Worm (Caenorhabditis elegans) whole organism, L1 larva: ENCODE results near the gene mtss-1.

Source experiments
- C04F5.9 ChIP-seq: sonication (generic microtip); optimal IDR thresholded peaks from 2 replicates; lab custom pipeline; 2016; ENCODE audit warnings: missing genetic modification characterization, missing compliant biosample characterization
- aha-1 ChIP-seq: fragments of 150-350 bp; optimal IDR thresholded peaks from 2 replicates; lab custom pipeline; 2014; ENCODE audit warnings: missing biosample characterization, missing genetic modification characterization
- alr-1 ChIP-seq: fragments of 200-800 bp; sonication (Bioruptor generic); optimal IDR thresholded peaks from 2 replicates; lab custom pipeline; 2018; ENCODE audit warnings: borderline replicate concordance, mild to moderate bottlenecking, missing genetic modification characterization, missing compliant biosample characterization
- ama-1 ChIP-seq: fragments of 150-350 bp; optimal IDR thresholded peaks from 2 replicates; lab custom pipeline; 2014
- blmp-1 ChIP-seq: fragments of 150-350 bp; optimal IDR thresholded peaks from 2 replicates; lab custom pipeline; 2014; ENCODE audit warnings: missing biosample characterization, missing genetic modification characterization
- ceh-63 ChIP-seq: fragments of 200-800 bp; sonication (Bioruptor generic); optimal IDR thresholded peaks from 2 replicates; lab custom pipeline; 2018; ENCODE audit warnings: mild to moderate bottlenecking, missing genetic modification characterization, missing compliant biosample characterization
- ceh-8 ChIP-seq: fragments of 200-800 bp; sonication (Bioruptor generic); optimal IDR thresholded peaks from 2 replicates; lab custom pipeline; 2018; ENCODE audit warnings: mild to moderate bottlenecking, missing genetic modification characterization, moderate library complexity, missing compliant biosample characterization
- ceh-82 ChIP-seq, 3 experiments: fragments of 150-350 bp in 1 of 3; sonication (generic microtip) in 2 of 3; optimal IDR thresholded peaks; 2 replicates each; lab custom pipeline; 2014 to 2017; ENCODE audit warnings: missing biosample characterization in 3 of 3, missing genetic modification characterization in 3 of 3
- ceh-88 ChIP-seq: fragments of 200-800 bp; sonication (Bioruptor generic); IDR thresholded peaks from 2 replicates; pipeline ENCODE4 v1.3.6; 2022; ENCODE audit warnings: missing genetic modification characterization, missing compliant biosample characterization
- ceh-90 ChIP-seq: sonication (generic microtip); optimal IDR thresholded peaks from 2 replicates; lab custom pipeline; 2016; ENCODE audit warnings: missing genetic modification characterization, missing compliant biosample characterization
- ces-1 ChIP-seq: fragments of 150-350 bp; optimal IDR thresholded peaks from 2 replicates; lab custom pipeline; 2014; ENCODE audit warnings: missing biosample characterization, missing genetic modification reagents, missing genetic modification characterization
- dpl-1 ChIP-seq, 3 experiments: fragments of 150-350 bp in 2 of 3; sonication (generic microtip) in 1 of 3; optimal IDR thresholded peaks; 2 replicates each; lab custom pipeline; 2014 to 2017; ENCODE audit warnings: missing biosample characterization in 3 of 3, missing genetic modification characterization in 3 of 3, missing genetic modification reagents in 3 of 3
- dsc-1 ChIP-seq: sonication (generic microtip); optimal IDR thresholded peaks from 2 replicates; lab custom pipeline; 2016; ENCODE audit warnings: mild to moderate bottlenecking, missing genetic modification characterization, missing compliant biosample characterization
- egl-13 ChIP-seq: sonication (generic microtip); optimal IDR thresholded peaks from 2 replicates; lab custom pipeline; 2016; ENCODE audit warnings: missing genotype, missing genetic modification reagents, missing genetic modification characterization, missing compliant biosample characterization
- egl-27 ChIP-seq, 2 experiments: fragments of 150-350 bp in 1 of 2; sonication (generic microtip); optimal IDR thresholded peaks; 3 replicates each; lab custom pipeline; 2017 to 2018; ENCODE audit warnings: missing biosample characterization in 2 of 2, missing genetic modification characterization in 2 of 2, missing genetic modification reagents in 2 of 2
- elt-3 ChIP-seq, 6 experiments: fragments of 150-350 bp in 1 of 6; sonication (generic microtip); optimal IDR thresholded peaks; 2 replicates each; lab custom pipeline; 2017 to 2018; ENCODE audit warnings: missing biosample characterization in 6 of 6, missing genetic modification characterization in 6 of 6, inconsistent platforms in 1 of 6
- ets-5 ChIP-seq: fragments of 200-800 bp; sonication (Bioruptor generic); IDR thresholded peaks from 2 replicates; pipeline ENCODE4 v1.3.6; 2022; ENCODE audit warnings: missing genetic modification characterization, missing compliant biosample characterization
- fkh-10 ChIP-seq: sonication (generic microtip); optimal IDR thresholded peaks from 2 replicates; lab custom pipeline; 2017; ENCODE audit warnings: missing biosample characterization, missing genetic modification reagents, missing genetic modification characterization
- fkh-4 ChIP-seq: sonication (generic microtip); optimal IDR thresholded peaks from 2 replicates; lab custom pipeline; 2016; ENCODE audit warnings: missing compliant biosample characterization, missing genetic modification characterization, borderline replicate concordance
- fkh-8 ChIP-seq: sonication (generic microtip); optimal IDR thresholded peaks from 2 replicates; lab custom pipeline; 2016; ENCODE audit warnings: mild to moderate bottlenecking, missing genetic modification characterization, missing compliant biosample characterization
- hlh-4 ChIP-seq: sonication (generic microtip); optimal IDR thresholded peaks from 2 replicates; lab custom pipeline; 2016; ENCODE audit warnings: mild to moderate bottlenecking, missing genetic modification characterization, missing compliant biosample characterization
- irx-1 ChIP-seq: sonication (generic microtip); optimal IDR thresholded peaks from 2 replicates; lab custom pipeline; 2016; ENCODE audit warnings: missing genetic modification characterization, missing compliant biosample characterization
- isw-1 ChIP-seq: fragments of 200-800 bp; sonication (Bioruptor generic); IDR thresholded peaks from 2 replicates; pipeline ENCODE4 v1.3.6; 2022; ENCODE audit warnings: missing genetic modification characterization, missing compliant biosample characterization
- jun-1 ChIP-seq: fragments of 150-350 bp; optimal IDR thresholded peaks from 2 replicates; lab custom pipeline; 2014; ENCODE audit warnings: missing biosample characterization, missing genetic modification reagents, missing genetic modification characterization
- lin-14 ChIP-seq: fragments of 200-800 bp; sonication (Bioruptor generic); optimal IDR thresholded peaks from 2 replicates; lab custom pipeline; 2018; ENCODE audit warnings: mild to moderate bottlenecking, missing genetic modification characterization, moderate library complexity, missing compliant biosample characterization
- lin-15B ChIP-seq: fragments of 150-350 bp; sonication (generic microtip); optimal IDR thresholded peaks from 3 replicates; lab custom pipeline; 2014; ENCODE audit warnings: missing biosample characterization, missing genetic modification characterization
- lin-35 ChIP-seq, 2 experiments: fragments of 150-350 bp; optimal IDR thresholded peaks; 2 replicates each; lab custom pipeline; 2014; ENCODE audit warnings: missing biosample characterization in 2 of 2, missing genetic modification characterization in 2 of 2, missing genetic modification reagents in 2 of 2
- lsy-2 ChIP-seq, 2 experiments: fragments of 150-350 bp; optimal IDR thresholded peaks; 2 replicates each; lab custom pipeline; 2014; ENCODE audit warnings: missing biosample characterization in 2 of 2, missing genetic modification characterization in 2 of 2
- mab-9 ChIP-seq: fragments of 200-800 bp; sonication (Bioruptor generic); IDR thresholded peaks from 2 replicates; pipeline ENCODE4 v1.3.6; 2022; ENCODE audit warnings: missing genetic modification reagents, missing genetic modification characterization, missing compliant biosample characterization
- mdl-1 ChIP-seq, 2 experiments: fragments of 150-350 bp; optimal IDR thresholded peaks; 2 replicates each; lab custom pipeline; 2014 to 2017; ENCODE audit warnings: missing biosample characterization in 2 of 2, missing genetic modification characterization in 2 of 2, inconsistent platforms in 1 of 2
- mef-2 ChIP-seq: fragments of 150-350 bp; optimal IDR thresholded peaks from 2 replicates; lab custom pipeline; 2014; ENCODE audit warnings: missing biosample characterization, missing genetic modification characterization
- nhr-12 ChIP-seq: sonication (generic microtip); optimal IDR thresholded peaks from 2 replicates; lab custom pipeline; 2017; ENCODE audit warnings: missing biosample characterization, missing genetic modification characterization
- nhr-19 ChIP-seq: fragments of 200-800 bp; sonication (Bioruptor generic); conservative IDR thresholded peaks from 2 replicates; pipeline ENCODE4 v1.3.6; 2022; ENCODE audit warnings: missing genetic modification characterization, missing compliant biosample characterization
- nhr-20 ChIP-seq: sonication (generic microtip); optimal IDR thresholded peaks from 2 replicates; lab custom pipeline; 2016; ENCODE audit warnings: mild to moderate bottlenecking, missing genetic modification characterization, missing compliant biosample characterization
- nhr-237 ChIP-seq: fragments of 150-350 bp; optimal IDR thresholded peaks from 2 replicates; lab custom pipeline; 2014; ENCODE audit warnings: missing biosample characterization, missing genetic modification characterization
- nhr-71 ChIP-seq: sonication (generic microtip); optimal IDR thresholded peaks from 2 replicates; lab custom pipeline; 2016; ENCODE audit warnings: mild to moderate bottlenecking, missing genetic modification characterization, moderate library complexity, missing compliant biosample characterization
- pag-3 ChIP-seq: sonication (generic microtip); optimal IDR thresholded peaks from 2 replicates; lab custom pipeline; 2017; ENCODE audit warnings: missing genetic modification characterization, mild to moderate bottlenecking, missing compliant biosample characterization, antibody characterized with exemption, borderline replicate concordance; ENCODE audit not compliant: insufficient read depth
- pqm-1 ChIP-seq: sonication (generic microtip); optimal IDR thresholded peaks from 3 replicates; lab custom pipeline; 2017; ENCODE audit warnings: missing biosample characterization, missing genetic modification characterization
- snpc-4 ChIP-seq: fragments of 150-350 bp; optimal IDR thresholded peaks from 2 replicates; lab custom pipeline; 2014; ENCODE audit warnings: missing biosample characterization, missing genetic modification characterization
- snu-23 ChIP-seq: sonication (generic microtip); optimal IDR thresholded peaks from 2 replicates; lab custom pipeline; 2016; ENCODE audit warnings: missing genetic modification characterization, missing compliant biosample characterization
- sox-4 ChIP-seq: sonication (generic microtip); optimal IDR thresholded peaks from 2 replicates; lab custom pipeline; 2016; ENCODE audit warnings: missing genetic modification characterization, missing compliant biosample characterization
- swsn-7 ChIP-seq: sonication (generic microtip); optimal IDR thresholded peaks from 2 replicates; lab custom pipeline; 2016; ENCODE audit warnings: missing genetic modification characterization, missing compliant biosample characterization
- unc-130 ChIP-seq: fragments of 150-350 bp; optimal IDR thresholded peaks from 2 replicates; lab custom pipeline; 2017; ENCODE audit warnings: missing biosample characterization, missing genetic modification characterization, inconsistent platforms
- unc-30 ChIP-seq: sonication (generic microtip); optimal IDR thresholded peaks from 2 replicates; lab custom pipeline; 2017; ENCODE audit warnings: missing biosample characterization, missing genetic modification characterization
- unc-98 ChIP-seq: fragments of 200-800 bp; sonication (Bioruptor generic); IDR thresholded peaks from 2 replicates; pipeline ENCODE4 v1.3.6; 2022; ENCODE audit warnings: missing genetic modification characterization, missing compliant biosample characterization
- vab-15 ChIP-seq: sonication (generic microtip); optimal IDR thresholded peaks from 2 replicates; lab custom pipeline; 2017; ENCODE audit warnings: missing genotype, mild to moderate bottlenecking, missing genetic modification characterization, missing compliant biosample characterization
- xbp-1 ChIP-seq: sonication (generic microtip); optimal IDR thresholded peaks from 2 replicates; lab custom pipeline; 2016; ENCODE audit warnings: missing genetic modification characterization, missing compliant biosample characterization
- zag-1 ChIP-seq: fragments of 150-350 bp; optimal IDR thresholded peaks from 2 replicates; lab custom pipeline; 2014; ENCODE audit warnings: missing biosample characterization, missing genetic modification characterization
- zip-4 ChIP-seq: fragments of 200-800 bp; sonication (Bioruptor generic); optimal IDR thresholded peaks from 2 replicates; lab custom pipeline; 2018; ENCODE audit warnings: mild to moderate bottlenecking, missing genetic modification characterization, moderate library complexity, missing compliant biosample characterization
- ztf-11 ChIP-seq, 2 experiments: sonication (generic microtip); optimal IDR thresholded peaks; 2 replicates each; lab custom pipeline; 2016 to 2017; ENCODE audit warnings: missing genetic modification characterization in 2 of 2, missing biosample characterization in 1 of 2, missing compliant biosample characterization in 1 of 2

Gene mtss-1

ce11 chrIII:8801864-8802818 lies 34.0 kb downstream of the mtss-1 start:
- peak; percentile 97 for TF ChIP-seq jun-1 (tag; lab: Kevin White, UChicago)
- TF ChIP-seq dsc-1 (tag; lab: Kevin White, UChicago): peak; percentile 96
- peak; percentile 94 for TF ChIP-seq mef-2 (tag; lab: Kevin White, UChicago)
- TF ChIP-seq blmp-1 (tag; lab: Kevin White, UChicago): peak; percentile 85
- TF ChIP-seq sox-4: peak; percentile 56
- peak; percentile 69 to 96 (median 96) for TF ChIP-seq ceh-82 (tag; optimal IDR thresholded peaks at IDR 0.05; lab: Kevin White, UChicago)
- TF ChIP-seq nhr-237 (tag; lab: Kevin White, UChicago): peak; percentile 81
- TF ChIP-seq egl-27 (tag; optimal IDR thresholded peaks at IDR 0.05; lab: Kevin White, UChicago): peak; percentile 95 to 96
- TF ChIP-seq ceh-90: no peak
- TF ChIP-seq fkh-8 (tag; lab: Kevin White, UChicago): peak; percentile 96
- peak; percentile 72 to 91 for TF ChIP-seq lin-35 (GFP tag; optimal IDR thresholded peaks at IDR 0.05; lab: Kevin White, UChicago)
- peak; percentile 71 for TF ChIP-seq zip-4 (GFP tag; lab: Kevin White, UChicago)
- TF ChIP-seq ceh-63 (GFP tag; lab: Kevin White, UChicago): no peak
- TF ChIP-seq ceh-8 (GFP tag; lab: Kevin White, UChicago): no peak
- TF ChIP-seq pqm-1: peak; percentile 24
- TF ChIP-seq mab-9 (GFP tag; lab: Robert Waterston, UW): peak; percentile 51
- TF ChIP-seq dpl-1 (GFP tag; optimal IDR thresholded peaks at IDR 0.05; lab: Kevin White, UChicago): peak; percentile 68 to 72 (median 70)
- peak; percentile 98 for TF ChIP-seq zag-1 (tag; lab: Kevin White, UChicago)
- peak; percentile 98 for TF ChIP-seq nhr-20 (tag; lab: Kevin White, UChicago)
- peak; percentile 82 for TF ChIP-seq isw-1 (GFP tag; lab: Robert Waterston, UW)
- TF ChIP-seq pag-3: no peak
- TF ChIP-seq snpc-4: peak; percentile 78
- peak; percentile 93 to 96 for TF ChIP-seq lsy-2 (tag; optimal IDR thresholded peaks at IDR 0.05; lab: Kevin White, UChicago)
- TF ChIP-seq unc-30 (tag; lab: Kevin White, UChicago): no peak
- TF ChIP-seq aha-1 (tag; lab: Kevin White, UChicago): peak; percentile 92
- TF ChIP-seq ceh-88: peak; percentile 90
- TF ChIP-seq alr-1: no peak
- TF ChIP-seq C04F5.9 (tag; lab: Kevin White, UChicago): peak; percentile 65
- TF ChIP-seq egl-13 (tag; lab: Kevin White, UChicago): peak; percentile 84
- peak in 4 of 6 experiments; percentile 36 to 91 (median 60) for TF ChIP-seq elt-3 (tag; optimal IDR thresholded peaks at IDR 0.05; lab: Kevin White, UChicago)
- TF ChIP-seq nhr-71 (tag; lab: Kevin White, UChicago): peak; percentile 99
- peak; percentile 9 for TF ChIP-seq lin-15B (tag; lab: Kevin White, UChicago)
- peak; percentile 96 for TF ChIP-seq swsn-7 (tag; lab: Kevin White, UChicago)
- peak; percentile 47 for TF ChIP-seq nhr-12 (tag; lab: Kevin White, UChicago)
- peak; percentile 94 for TF ChIP-seq irx-1 (tag; lab: Kevin White, UChicago)
- peak; percentile 93 for TF ChIP-seq xbp-1 (tag; lab: Kevin White, UChicago)
- TF ChIP-seq ztf-11 (tag; optimal IDR thresholded peaks at IDR 0.05; lab: Kevin White, UChicago): peak in 1 of 2 experiments; percentile 83
- TF ChIP-seq ama-1 (lab: Kevin White, UChicago): peak; percentile 88
- no peak for TF ChIP-seq ces-1
- peak; percentile 77 for TF ChIP-seq unc-130 (tag; lab: Kevin White, UChicago)
- no peak for TF ChIP-seq ets-5 (GFP tag; lab: Robert Waterston, UW)
- peak; percentile 53; the same call in 1 of the 2 replicates for TF ChIP-seq unc-98 (GFP tag; lab: Robert Waterston, UW)
- TF ChIP-seq lin-14 (GFP tag; lab: Kevin White, UChicago): peak; percentile 99
- TF ChIP-seq fkh-4 (tag; lab: Kevin White, UChicago): peak; percentile 80
- TF ChIP-seq nhr-19: peak; percentile 92
- TF ChIP-seq fkh-10 (GFP tag; lab: Kevin White, UChicago): peak; percentile 93
- peak; percentile 73 to 96 for TF ChIP-seq mdl-1 (tag; optimal IDR thresholded peaks at IDR 0.05; lab: Kevin White, UChicago)
- TF ChIP-seq hlh-4 (tag; lab: Kevin White, UChicago): no peak
- TF ChIP-seq vab-15: peak; percentile 86
- TF ChIP-seq snu-23 (GFP tag; lab: Kevin White, UChicago): peak; percentile 96
